Fruit fly (Drosophila melanogaster) whole organism, embryonic: Measurements from ENCODE around the gene CG2256.

Source experiments
- CG10267 ChIP-seq: fragments of 200-800 bp; sonication (Bioruptor generic); optimal IDR thresholded peaks from 2 replicates; lab custom pipeline; 2018; ENCODE audit warnings: missing biosample characterization, mild to moderate bottlenecking, missing genetic modification characterization, moderate library complexity
- CG10959 ChIP-seq: fragments of 200-800 bp; sonication (Bioruptor generic); IDR thresholded peaks from 2 replicates; pipeline ENCODE4 v1.3.6; 2022; ENCODE audit warnings: missing biosample characterization, missing genetic modification characterization
- CG10979 ChIP-seq: fragments of 200-800 bp; sonication (Bioruptor generic); optimal IDR thresholded peaks from 2 replicates; lab custom pipeline; 2018; ENCODE audit warnings: missing biosample characterization, mild to moderate bottlenecking, missing genetic modification characterization, moderate library complexity
- CG11696 ChIP-seq: fragments of 200-800 bp; sonication (Bioruptor generic); IDR thresholded peaks from 2 replicates; pipeline ENCODE4 v1.3.6; 2022; ENCODE audit warnings: missing biosample characterization, missing genetic modification characterization
- CG12155 ChIP-seq: fragments of 200-800 bp; sonication (Bioruptor generic); optimal IDR thresholded peaks from 3 replicates; lab custom pipeline; 2016; ENCODE audit warnings: missing biosample characterization, missing genetic modification characterization
- CG1233 ChIP-seq: fragments of 200-800 bp; sonication (Bioruptor generic); optimal IDR thresholded peaks from 4 replicates; lab custom pipeline; 2018; ENCODE audit warnings: missing biosample characterization, mild to moderate bottlenecking, missing genetic modification characterization
- CG13624 ChIP-seq: fragments of 200-800 bp; sonication (Bioruptor generic); optimal IDR thresholded peaks from 2 replicates; lab custom pipeline; 2016; ENCODE audit warnings: missing biosample characterization, missing genetic modification characterization
- CG14965 ChIP-seq: fragments of 200-800 bp; sonication (Bioruptor generic); optimal IDR thresholded peaks from 2 replicates; lab custom pipeline; 2016; ENCODE audit warnings: missing biosample characterization, missing genetic modification characterization, borderline replicate concordance
- CG31388 ChIP-seq: fragments of 200-800 bp; sonication (Bioruptor generic); optimal IDR thresholded peaks from 2 replicates; lab custom pipeline; 2016; ENCODE audit warnings: missing biosample characterization, missing genetic modification characterization
- CG32767 ChIP-seq: fragments of 200-800 bp; sonication (Bioruptor generic); IDR thresholded peaks from 2 replicates; pipeline ENCODE4 v1.3.6; 2022; ENCODE audit warnings: missing biosample characterization, missing genetic modification characterization
- CG3838 ChIP-seq: fragments of 200-800 bp; sonication (Bioruptor generic); optimal IDR thresholded peaks from 3 replicates; lab custom pipeline; 2016; ENCODE audit warnings: missing biosample characterization, missing genetic modification characterization
- CG42726 ChIP-seq: fragments of 200-800 bp; sonication (Bioruptor generic); IDR thresholded peaks from 2 replicates; pipeline ENCODE4 v1.3.6; 2022; ENCODE audit warnings: missing biosample characterization, missing genetic modification characterization; ENCODE audit not compliant: partially characterized antibody
- CG6175 ChIP-seq: fragments of 200-800 bp; sonication (Bioruptor generic); IDR thresholded peaks from 3 replicates; pipeline ENCODE4 v1.3.6; 2022; ENCODE audit warnings: missing biosample characterization, missing genetic modification characterization
- CG7271 ChIP-seq: fragments of 200-800 bp; sonication (Bioruptor generic); optimal IDR thresholded peaks from 2 replicates; lab custom pipeline; 2018; ENCODE audit warnings: missing biosample characterization, mild to moderate bottlenecking, missing genetic modification characterization, moderate library complexity
- CG8281 ChIP-seq: fragments of 200-800 bp; sonication (Bioruptor generic); optimal IDR thresholded peaks from 2 replicates; lab custom pipeline; 2018; ENCODE audit warnings: missing biosample characterization, mild to moderate bottlenecking, missing genetic modification characterization, moderate library complexity
- Dref ChIP-seq: fragments of 200-800 bp; sonication (Bioruptor generic); IDR thresholded peaks from 2 replicates; pipeline ENCODE4 v1.3.6; 2022; ENCODE audit warnings: missing biosample characterization, missing genetic modification characterization
- E2f1 ChIP-seq: fragments of 200-800 bp; sonication (Bioruptor generic); IDR thresholded peaks from 2 replicates; pipeline ENCODE4 v1.3.6; 2022; ENCODE audit warnings: missing biosample characterization, missing genetic modification characterization
- Elba2 ChIP-seq: fragments of 200-800 bp; sonication (Bioruptor generic); optimal IDR thresholded peaks from 3 replicates; lab custom pipeline; 2016; ENCODE audit warnings: missing biosample characterization, missing genetic modification characterization
- H15 ChIP-seq: fragments of 200-800 bp; sonication (Bioruptor generic); IDR thresholded peaks from 3 replicates; pipeline ENCODE4 v1.3.6; 2022; ENCODE audit warnings: missing biosample characterization, missing genetic modification characterization
- Hmr ChIP-seq: fragments of 200-800 bp; sonication (Bioruptor generic); optimal IDR thresholded peaks from 3 replicates; lab custom pipeline; 2017; ENCODE audit warnings: mild to moderate bottlenecking, missing biosample characterization, missing genetic modification reagents, missing genetic modification characterization
- Hr78 ChIP-seq, 2 experiments: fragments of 200-800 bp in 1 of 2; fragments of >200 bp in 1 of 2; sonication (Bioruptor generic) in 1 of 2; optimal IDR thresholded peaks; 2 replicates each; lab custom pipeline; 2017 to 2019; ENCODE audit warnings: missing biosample characterization in 2 of 2, missing genetic modification characterization in 2 of 2, mild to moderate bottlenecking in 1 of 2, moderate library complexity in 1 of 2
- Hsf ChIP-seq: fragments of 200-800 bp; sonication (Bioruptor generic); optimal IDR thresholded peaks from 3 replicates; lab custom pipeline; 2016; ENCODE audit warnings: missing biosample characterization, missing genetic modification characterization
- NFAT ChIP-seq: fragments of 200-800 bp; sonication (Bioruptor generic); IDR thresholded peaks from 2 replicates; pipeline ENCODE4 v1.3.6; 2022; ENCODE audit warnings: missing biosample characterization, missing genetic modification characterization
- Neu2 ChIP-seq: fragments of 200-800 bp; sonication (Bioruptor generic); optimal IDR thresholded peaks from 3 replicates; lab custom pipeline; 2016; ENCODE audit warnings: missing biosample characterization, missing genetic modification characterization, borderline replicate concordance
- Nf-YB ChIP-seq: fragments of 200-800 bp; sonication (Bioruptor generic); optimal IDR thresholded peaks from 3 replicates; lab custom pipeline; 2019; ENCODE audit warnings: missing biosample characterization, mild to moderate bottlenecking, missing genetic modification characterization, moderate library complexity
- NfI ChIP-seq: fragments of 200-800 bp; sonication (Bioruptor generic); optimal IDR thresholded peaks from 3 replicates; lab custom pipeline; 2018; ENCODE audit warnings: missing biosample characterization, mild to moderate bottlenecking, missing genetic modification characterization, moderate library complexity
- PHDP ChIP-seq: fragments of 200-800 bp; sonication (Bioruptor generic); optimal IDR thresholded peaks from 3 replicates; lab custom pipeline; 2018; ENCODE audit warnings: missing biosample characterization, mild to moderate bottlenecking, missing genetic modification characterization, moderate library complexity
- Spps ChIP-seq: fragments of 200-800 bp; sonication (Bioruptor generic); optimal IDR thresholded peaks from 2 replicates; lab custom pipeline; 2018; ENCODE audit warnings: missing biosample characterization, mild to moderate bottlenecking, missing genetic modification characterization
- TFAM ChIP-seq: fragments of 200-800 bp; sonication (Bioruptor generic); optimal IDR thresholded peaks from 2 replicates; lab custom pipeline; 2017; ENCODE audit warnings: missing biosample characterization, missing genetic modification characterization, inconsistent platforms
- Xrp1 ChIP-seq: fragments of 200-800 bp; sonication (Bioruptor generic); IDR thresholded peaks from 2 replicates; pipeline ENCODE4 v1.3.6; 2022; ENCODE audit warnings: missing biosample characterization, missing genetic modification characterization
- ab ChIP-seq: fragments of 200-800 bp; sonication (Bioruptor generic); optimal IDR thresholded peaks from 2 replicates; lab custom pipeline; 2016; ENCODE audit warnings: missing biosample characterization, missing genetic modification characterization
- chif ChIP-seq, 2 experiments: fragments of 200-800 bp; sonication (Bioruptor generic); optimal IDR thresholded peaks; 3 replicates each; lab custom pipeline; 2016; ENCODE audit warnings: missing biosample characterization in 2 of 2, missing genetic modification characterization in 2 of 2
- cwo ChIP-seq: fragments of 200-800 bp; sonication (Bioruptor generic); optimal IDR thresholded peaks from 3 replicates; lab custom pipeline; 2017; ENCODE audit warnings: missing biosample characterization, missing genetic modification characterization, mild to moderate bottlenecking, moderate library complexity, missing genetic modification reagents
- dan ChIP-seq: fragments of 200-800 bp; sonication (Bioruptor generic); IDR thresholded peaks from 2 replicates; pipeline ENCODE4 v1.3.6; 2022; ENCODE audit warnings: missing biosample characterization, missing genetic modification characterization
- dmrt11E ChIP-seq: fragments of 200-800 bp; sonication (Bioruptor generic); optimal IDR thresholded peaks from 3 replicates; lab custom pipeline; 2018; ENCODE audit warnings: missing biosample characterization, mild to moderate bottlenecking, missing genetic modification characterization, moderate library complexity
- gcm ChIP-seq: fragments of 200-800 bp; sonication (Bioruptor generic); optimal IDR thresholded peaks from 2 replicates; lab custom pipeline; 2019; ENCODE audit warnings: missing biosample characterization, mild to moderate bottlenecking, missing genetic modification characterization, moderate library complexity
- gfzf ChIP-seq: fragments of 200-800 bp; sonication (Bioruptor generic); optimal IDR thresholded peaks from 2 replicates; lab custom pipeline; 2016; ENCODE audit warnings: missing biosample characterization, mild to moderate bottlenecking, missing genetic modification characterization, moderate library complexity
- hbn ChIP-seq: fragments of 200-800 bp; sonication (Bioruptor generic); IDR thresholded peaks from 2 replicates; pipeline ENCODE4 v1.3.6; 2022; ENCODE audit warnings: missing biosample characterization, missing genetic modification characterization; ENCODE audit not compliant: partially characterized antibody
- insv ChIP-seq, 2 experiments: fragments of 200-800 bp; sonication (Bioruptor generic); optimal IDR thresholded peaks; 3 replicates each; lab custom pipeline; 2016 to 2018; ENCODE audit warnings: missing biosample characterization in 2 of 2, missing genetic modification characterization in 2 of 2
- jigr1 ChIP-seq: fragments of 200-800 bp; sonication (Bioruptor generic); IDR thresholded peaks from 3 replicates; pipeline ENCODE4 v1.3.6; 2022; ENCODE audit warnings: missing biosample characterization, missing genetic modification characterization
- lmd ChIP-seq: fragments of 200-800 bp; sonication (Bioruptor generic); IDR thresholded peaks from 2 replicates; pipeline ENCODE4 v1.3.6; 2022; ENCODE audit warnings: missing biosample characterization, missing genetic modification characterization
- lov ChIP-seq, 2 experiments: fragments of 200-800 bp in 1 of 2; fragments of >200 bp in 1 of 2; sonication (Bioruptor generic) in 1 of 2; IDR thresholded peaks in 1 of 2; optimal IDR thresholded peaks in 1 of 2; 2 replicates in 1 of 2; 3 replicates in 1 of 2; pipeline versions ENCODE4 v1.3.6 to Lab custom; 2017 to 2022; ENCODE audit warnings: missing biosample characterization in 1 of 2, missing genetic modification characterization in 1 of 2
- oc ChIP-seq: fragments of 200-800 bp; sonication (Bioruptor generic); optimal IDR thresholded peaks from 2 replicates; lab custom pipeline; 2018; ENCODE audit warnings: missing biosample characterization, mild to moderate bottlenecking, missing genetic modification characterization, moderate library complexity
- otp ChIP-seq: fragments of 200-800 bp; sonication (Bioruptor generic); IDR thresholded peaks from 3 replicates; pipeline ENCODE4, ENCODE4 v1.3.6; 2022; ENCODE audit warnings: missing biosample characterization, missing genetic modification characterization
- peb ChIP-seq: fragments of 200-800 bp; sonication (Bioruptor generic); IDR thresholded peaks from 2 replicates; pipeline ENCODE4 v1.3.6; 2022; ENCODE audit warnings: missing biosample characterization, missing genetic modification characterization
- slbo ChIP-seq: fragments of 200-800 bp; sonication (Bioruptor generic); IDR thresholded peaks from 2 replicates; pipeline ENCODE4 v1.3.6; 2022; ENCODE audit warnings: missing biosample characterization, missing genetic modification characterization
- ttk ChIP-seq: fragments of 200-800 bp; sonication (Bioruptor generic); IDR thresholded peaks from 2 replicates; pipeline ENCODE4 v2.1.2; 2022; ENCODE audit warnings: missing biosample characterization, missing genetic modification characterization
- unpg ChIP-seq: fragments of 200-800 bp; sonication (Bioruptor generic); optimal IDR thresholded peaks from 3 replicates; lab custom pipeline; 2018; ENCODE audit warnings: missing biosample characterization, mild to moderate bottlenecking, missing genetic modification characterization, moderate library complexity
- vvl ChIP-seq: fragments of 200-800 bp; sonication (Bioruptor generic); IDR thresholded peaks from 2 replicates; pipeline ENCODE4 v1.3.6; 2022; ENCODE audit warnings: missing biosample characterization, missing genetic modification characterization
- wdn ChIP-seq: fragments of 200-800 bp; sonication (Bioruptor generic); IDR thresholded peaks from 2 replicates; pipeline ENCODE4 v1.3.6; 2022; ENCODE audit warnings: missing biosample characterization, missing genetic modification characterization

Gene CG2256

dm6 chrX:8126149-8126548, 39.1 kb upstream of the CG2256 start (continued):
- no peak for TF ChIP-seq ab (GFP tag; lab: Kevin White, UChicago)
- peak; percentile 74 for TF ChIP-seq oc (tag; lab: Kevin White, UChicago)
- TF ChIP-seq Neu2 (GFP tag; lab: Kevin White, UChicago), result no peak
- no peak for TF ChIP-seq TFAM (GFP tag; lab: Kevin White, UChicago)
- no peak for TF ChIP-seq CG42726
- peak; percentile 23 to 71 for TF ChIP-seq chif (GFP tag; optimal IDR thresholded peaks at IDR 0.05; lab: Kevin White, UChicago)
- TF ChIP-seq dan (GFP tag; lab: Robert Waterston, UW), result no peak
- peak; percentile 37; the same call in 1 of the 3 replicates for TF ChIP-seq jigr1
- TF ChIP-seq ttk (GFP tag; lab: Robert Waterston, UW), result peak; percentile 65
- TF ChIP-seq Hmr, result no peak
- no peak for TF ChIP-seq lov (optimal IDR thresholded peaks at IDR 0.05; lab: Kevin White, UChicago)
- 0 out of 3 replicates have a peak, but pooled peaks have one; percentile 57 for TF ChIP-seq lov (GFP tag; IDR thresholded peaks at IDR 0.05; lab: Robert Waterston, UW)
- TF ChIP-seq PHDP, result peak; percentile 46
- TF ChIP-seq gfzf (GFP tag; lab: Kevin White, UChicago), result no peak
- TF ChIP-seq E2f1 (GFP tag; lab: Robert Waterston, UW), result peak; percentile 43
- no peak for TF ChIP-seq CG31388 (GFP tag; lab: Kevin White, UChicago)
- no peak for TF ChIP-seq CG6175 (GFP tag; lab: Robert Waterston, UW)
- peak; percentile 40 for TF ChIP-seq gcm (GFP tag; lab: Kevin White, UChicago)
- TF ChIP-seq peb (GFP tag; lab: Robert Waterston, UW), result 0 out of 2 replicates have a peak, but pooled peaks have one; percentile 25
- peak; percentile 45; the same call in 1 of the 2 replicates for TF ChIP-seq CG10959 (GFP tag; lab: Robert Waterston, UW)
- peak; percentile 76 for TF ChIP-seq Xrp1 (GFP tag; lab: Robert Waterston, UW)
- no peak for TF ChIP-seq hbn (GFP tag; lab: Robert Waterston, UW)
- TF ChIP-seq cwo (GFP tag; lab: Kevin White, UChicago), result no peak
- no peak for TF ChIP-seq CG11696 (GFP tag; lab: Robert Waterston, UW)
- TF ChIP-seq vvl, result peak; percentile 72
- no peak for TF ChIP-seq insv (GFP tag; optimal IDR thresholded peaks at IDR 0.05; lab: Kevin White, UChicago)
- TF ChIP-seq CG14965, result no peak
- TF ChIP-seq CG7271 (tag; lab: Kevin White, UChicago), result no peak
- TF ChIP-seq slbo, result no peak
- peak; percentile 61 for TF ChIP-seq dmrt11E (tag; lab: Kevin White, UChicago)
- TF ChIP-seq CG10979, result peak; percentile 80
- no peak for TF ChIP-seq Nf-YB (GFP tag; lab: Kevin White, UChicago)
- TF ChIP-seq lmd, result peak; percentile 60
- TF ChIP-seq CG10267 (tag; lab: Kevin White, UChicago), result peak; percentile 57
- no peak for TF ChIP-seq Dref
- peak; percentile 56 for TF ChIP-seq Hsf (GFP tag; lab: Kevin White, UChicago)
- TF ChIP-seq CG32767 (GFP tag; lab: Robert Waterston, UW), result no peak
- no peak for TF ChIP-seq wdn (GFP tag; lab: Robert Waterston, UW)
- TF ChIP-seq CG13624 (GFP tag; lab: Kevin White, UChicago), result no peak
- TF ChIP-seq Spps, result peak; percentile 32
- TF ChIP-seq Elba2 (GFP tag; lab: Kevin White, UChicago), result no peak
- TF ChIP-seq CG3838 (GFP tag; lab: Kevin White, UChicago), result no peak
- TF ChIP-seq unpg, result peak; percentile 73
- no peak for TF ChIP-seq Hr78 (GFP tag; optimal IDR thresholded peaks at IDR 0.05; lab: Kevin White, UChicago)
- TF ChIP-seq NFAT (GFP tag; lab: Robert Waterston, UW), result no peak
- peak; percentile 19 for TF ChIP-seq CG1233 (GFP tag; lab: Kevin White, UChicago)
- peak; percentile 41; the same call in 1 of the 3 replicates for TF ChIP-seq otp (GFP tag; lab: Robert Waterston, UW)
- peak; percentile 72 for TF ChIP-seq H15 (GFP tag; lab: Robert Waterston, UW)
- peak; percentile 16 for TF ChIP-seq CG12155 (GFP tag; lab: Kevin White, UChicago)
- TF ChIP-seq NfI (GFP tag; lab: Kevin White, UChicago), result peak; percentile 32
- no peak for TF ChIP-seq CG8281
